Worm (Caenorhabditis elegans): Measurements from ENCODE around the gene rps-30.

- TF ChIP-seq him-1 (tag; optimal IDR thresholded peaks at IDR 0.05) (no peak), dao-5 (tag; optimal IDR thresholded peaks at IDR 0.05) (no peak)
These were observed 35.4 kb downstream of the rps-30 start, which contains the start of gene ZK742.4 for ce11 chrV:7811758-7812157.
